Worm (Caenorhabditis elegans): Measurements from ENCODE around the gene scl-19.
A peak's percentile ranks its signal among the peaks of the same experiment; 100 is the strongest.

The scl-19 gene

ce11 chrV:18699326-18699725, 32.5 kb upstream of the scl-19 start, which contains the start of gene nhr-241:
nhr-241 (plus strand) TSS chrV:18699451.
- TF ChIP-seq ztf-1 (GFP tag; conservative IDR thresholded peaks at IDR 0.05) = no peak
- no peak for TF ChIP-seq Y55F3AM.14 (GFP tag; optimal IDR thresholded peaks at IDR 0.05)

ce11 chrV:18701306-18701705, 30.5 kb upstream of the scl-19 start, which contains the start of gene Y69H2.9:
Y69H2.9 (plus strand) TSS chrV:18701538.
- TF ChIP-seq nhr-77 (tag; optimal IDR thresholded peaks at IDR 0.05) (no peak), gmeb-1 (tag; optimal IDR thresholded peaks at IDR 0.05) (peak; percentile 19), nhr-10 (tag; optimal IDR thresholded peaks at IDR 0.05) (no peak), mdl-1 (tag; optimal IDR thresholded peaks at IDR 0.05) (no peak), sma-3 (GFP tag; optimal IDR thresholded peaks at IDR 0.05) (peak; percentile 62), sma-9 (GFP tag; optimal IDR thresholded peaks at IDR 0.05) (no peak), sma-9 (tag; optimal IDR thresholded peaks at IDR 0.05) (no peak), fos-1 (tag; optimal IDR thresholded peaks at IDR 0.05) (peak; percentile 46)

- TF ChIP-seq ZK546.5 (tag; optimal IDR thresholded peaks at IDR 0.05) (no peak), sma-9 (GFP tag; optimal IDR thresholded peaks at IDR 0.05) (no peak), sma-9 (tag; optimal IDR thresholded peaks at IDR 0.05) (no peak), mab-5 (tag; optimal IDR thresholded peaks at IDR 0.05) (no peak), peb-1 (tag; optimal IDR thresholded peaks at IDR 0.05) (no peak), ztf-11 (tag; optimal IDR thresholded peaks at IDR 0.05) (no peak), elt-3 (tag; optimal IDR thresholded peaks at IDR 0.05) (no peak), F13H6.1 (tag; optimal IDR thresholded peaks at IDR 0.05) (no peak), nhr-237 (tag; optimal IDR thresholded peaks at IDR 0.05) (no peak), blmp-1 (tag; optimal IDR thresholded peaks at IDR 0.05; ENCODE audit: insufficient read depth) (no peak), nhr-21 (tag; optimal IDR thresholded peaks at IDR 0.05) (no peak), lin-11 (tag; optimal IDR thresholded peaks at IDR 0.05) (no peak), nhr-23 (tag; optimal IDR thresholded peaks at IDR 0.05) (no peak), gmeb-1 (tag; optimal IDR thresholded peaks at IDR 0.05) (no peak), aly-2 (tag; optimal IDR thresholded peaks at IDR 0.05) (no peak), alr-1 (tag; optimal IDR thresholded peaks at IDR 0.05) (no peak)
Measured at ce11 chrV:18705319-18706062, 26.3 kb upstream of the scl-19 start.

- TF ChIP-seq ama-1 (optimal IDR thresholded peaks at IDR 0.05) (no peak), gmeb-1 (tag; optimal IDR thresholded peaks at IDR 0.05) (no peak), F13H6.1 (tag; optimal IDR thresholded peaks at IDR 0.05) (no peak), crh-2 (tag; optimal IDR thresholded peaks at IDR 0.05) (no peak), nhr-23 (tag; optimal IDR thresholded peaks at IDR 0.05) (no peak), lin-11 (tag; optimal IDR thresholded peaks at IDR 0.05) (no peak), mbf-1 (tag; optimal IDR thresholded peaks at IDR 0.05) (no peak), Y55F3AM.14 (GFP tag; optimal IDR thresholded peaks at IDR 0.05) (no peak), nhr-21 (tag; optimal IDR thresholded peaks at IDR 0.05) (no peak), nhr-25 (tag; optimal IDR thresholded peaks at IDR 0.05) (no peak), fos-1 (tag; optimal IDR thresholded peaks at IDR 0.05) (no peak), lin-13 (GFP tag; optimal IDR thresholded peaks at IDR 0.05) (no peak), unc-55 (GFP tag; optimal IDR thresholded peaks at IDR 0.05) (no peak), alr-1 (tag; optimal IDR thresholded peaks at IDR 0.05) (no peak), ceh-82 (tag; optimal IDR thresholded peaks at IDR 0.05) (no peak), snpc-4 (tag; optimal IDR thresholded peaks at IDR 0.05) (no peak), mab-5 (tag; optimal IDR thresholded peaks at IDR 0.05) (no peak), lsy-2 (tag; optimal IDR thresholded peaks at IDR 0.05) (no peak), nhr-6 (tag; optimal IDR thresholded peaks at IDR 0.05) (no peak)
Measured at ce11 chrV:18706063-18706620, 25.6 kb upstream of the scl-19 start, which contains the start of gene Y17D7C.1. Y17D7C.1 (plus strand) TSS chrV:18706570.

ce11 chrV:18708015-18708414, 23.8 kb upstream of the scl-19 start:
- no peak for TF ChIP-seq ama-1 (optimal IDR thresholded peaks at IDR 0.05)
- TF ChIP-seq dmd-4 (tag; optimal IDR thresholded peaks at IDR 0.05) = no peak
- TF ChIP-seq nhr-23 (tag; optimal IDR thresholded peaks at IDR 0.05) = no peak
- no peak for TF ChIP-seq mab-5 (tag; optimal IDR thresholded peaks at IDR 0.05)
- no peak for TF ChIP-seq nhr-21 (tag; optimal IDR thresholded peaks at IDR 0.05)
